Worm (Caenorhabditis elegans) whole organism, L4/young adult: ENCODE data around the gene nhr-52.

Experiments used
- W03F9.2 ChIP-seq: fragments of 150-350 bp; optimal IDR thresholded peaks from 2 replicates; lab custom pipeline; 2014; ENCODE audit warnings: missing biosample characterization, missing genetic modification characterization
- dao-5 ChIP-seq: sonication (generic microtip); optimal IDR thresholded peaks from 2 replicates; lab custom pipeline; 2016; ENCODE audit warnings: missing genotype, missing genetic modification characterization, moderate library complexity, missing compliant biosample characterization
- him-1 ChIP-seq: sonication (generic microtip); optimal IDR thresholded peaks from 2 replicates; lab custom pipeline; 2016; ENCODE audit warnings: missing genotype, missing genetic modification reagents, missing genetic modification characterization, missing compliant biosample characterization

DNA sequence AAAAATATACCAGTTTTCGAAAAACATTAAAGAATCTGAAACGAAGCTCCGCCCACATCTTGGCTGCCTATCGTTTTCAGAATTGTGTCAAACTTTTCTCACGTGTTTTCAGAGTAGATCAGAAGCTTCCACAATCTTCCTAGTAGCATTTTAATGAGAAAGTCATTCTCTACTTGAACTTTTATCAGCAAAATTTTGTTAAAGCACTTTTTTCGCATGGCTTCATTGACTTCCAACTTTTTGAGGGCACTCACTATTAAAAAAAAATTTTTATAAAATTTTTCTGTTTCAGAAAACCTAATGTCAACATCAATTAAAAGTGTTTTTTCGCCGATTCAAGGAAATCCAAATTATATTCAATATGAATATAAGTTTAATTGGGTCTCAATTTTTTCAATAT, 27.2 kb upstream of the nhr-52 start, which contains the start of gene sru-42:
- TF ChIP-seq him-1 (no peak), W03F9.2 (tag; lab: Kevin White, UChicago) (no peak), dao-5 (tag; lab: Kevin White, UChicago) (no peak)
